Fruit fly (Drosophila melanogaster) whole organism, adult: ENCODE results near the gene CG4194.
A peak's percentile ranks its signal among the peaks of the same experiment; 100 is the strongest.

ENCODE experiments used
- CG11617 ChIP-seq: fragments of 200-800 bp; sonication (Bioruptor generic); optimal IDR thresholded peaks from 2 replicates; lab custom pipeline; 2017; ENCODE audit warnings: mild to moderate bottlenecking, missing biosample characterization, missing genetic modification reagents, missing genetic modification characterization
- CG12768 ChIP-seq: fragments of 200-800 bp; sonication (Bioruptor generic); optimal IDR thresholded peaks from 2 replicates; lab custom pipeline; 2017; ENCODE audit warnings: missing biosample characterization, missing genetic modification characterization, mild to moderate bottlenecking, moderate library complexity, missing genetic modification reagents
- CG14711 ChIP-seq: fragments of 200-800 bp; sonication (Bioruptor generic); optimal IDR thresholded peaks from 2 replicates; lab custom pipeline; 2018; ENCODE audit warnings: missing biosample characterization, mild to moderate bottlenecking, missing genetic modification characterization, moderate library complexity
- CG1620 ChIP-seq: fragments of 200-800 bp; sonication (Bioruptor generic); optimal IDR thresholded peaks from 2 replicates; lab custom pipeline; 2016; ENCODE audit warnings: missing biosample characterization, missing genetic modification characterization
- CG33017 ChIP-seq: fragments of 200-800 bp; sonication (Bioruptor generic); optimal IDR thresholded peaks from 2 replicates; lab custom pipeline; 2018; ENCODE audit warnings: missing biosample characterization, mild to moderate bottlenecking, missing genetic modification characterization, moderate library complexity
- CG5204 ChIP-seq: fragments of 200-800 bp; sonication (Bioruptor generic); optimal IDR thresholded peaks from 2 replicates; lab custom pipeline; 2016; ENCODE audit warnings: missing biosample characterization, missing genetic modification characterization
- CG7045 ChIP-seq: fragments of 200-800 bp; sonication (Bioruptor generic); optimal IDR thresholded peaks from 2 replicates; lab custom pipeline; 2017; ENCODE audit warnings: missing biosample characterization, mild to moderate bottlenecking, missing genetic modification characterization
- CG7101 ChIP-seq: fragments of 200-800 bp; sonication (Bioruptor generic); optimal IDR thresholded peaks from 2 replicates; lab custom pipeline; 2018; ENCODE audit warnings: missing biosample characterization, mild to moderate bottlenecking, missing genetic modification characterization, moderate library complexity
- Clk ChIP-seq: fragments of 200-800 bp; sonication (Bioruptor generic); optimal IDR thresholded peaks from 2 replicates; lab custom pipeline; 2017; ENCODE audit warnings: missing biosample characterization, missing genetic modification characterization
- Crg-1 ChIP-seq: fragments of 200-800 bp; sonication (Bioruptor generic); optimal IDR thresholded peaks from 2 replicates; lab custom pipeline; 2016; ENCODE audit warnings: missing biosample characterization, missing genetic modification characterization
- Hr96 ChIP-seq: fragments of 200-800 bp; sonication (Bioruptor generic); optimal IDR thresholded peaks from 2 replicates; lab custom pipeline; 2016; ENCODE audit warnings: missing biosample characterization, missing genetic modification characterization
- Mnt ChIP-seq: fragments of 200-800 bp; sonication (Bioruptor generic); optimal IDR thresholded peaks from 2 replicates; lab custom pipeline; 2016; ENCODE audit warnings: missing biosample characterization, mild to moderate bottlenecking, missing genetic modification characterization
- bab1 ChIP-seq: fragments of 200-800 bp; sonication (Bioruptor generic); optimal IDR thresholded peaks from 3 replicates; lab custom pipeline; 2019; ENCODE audit warnings: missing biosample characterization, mild to moderate bottlenecking, missing genetic modification characterization, moderate library complexity
- cic ChIP-seq: fragments of 200-800 bp; sonication (Bioruptor generic); optimal IDR thresholded peaks from 2 replicates; lab custom pipeline; 2017; ENCODE audit warnings: missing biosample characterization, mild to moderate bottlenecking, missing genetic modification characterization, moderate library complexity
- cnc ChIP-seq, 2 experiments: fragments of >200 bp; optimal IDR thresholded peaks; 2 replicates each; lab custom pipeline; 2017
- kay ChIP-seq: fragments of 200-800 bp; sonication (Bioruptor generic); peaks from one replicate; lab custom pipeline; 2016; ENCODE audit warnings: missing biosample characterization, missing genetic modification characterization, borderline replicate concordance
- ovo ChIP-seq: fragments of 200-800 bp; sonication (Bioruptor generic); optimal IDR thresholded peaks from 2 replicates; lab custom pipeline; 2016; ENCODE audit warnings: missing biosample characterization, missing genetic modification characterization
- pad ChIP-seq: fragments of 200-800 bp; sonication (Bioruptor generic); optimal IDR thresholded peaks from 3 replicates; lab custom pipeline; 2017; ENCODE audit warnings: missing biosample characterization, missing genetic modification characterization, mild to moderate bottlenecking, moderate library complexity, missing genetic modification reagents
- tj ChIP-seq: fragments of 200-800 bp; sonication (Bioruptor generic); optimal IDR thresholded peaks from 3 replicates; lab custom pipeline; 2017; ENCODE audit warnings: missing biosample characterization, mild to moderate bottlenecking, missing genetic modification characterization, moderate library complexity
- toe ChIP-seq: fragments of 200-800 bp; sonication (Bioruptor generic); optimal IDR thresholded peaks from 2 replicates; lab custom pipeline; 2016; ENCODE audit warnings: missing biosample characterization, missing genetic modification characterization

CG4194 gene

dm6 chrX:2068292-2068691, at the start of gene CG4194:
TSS of gene CG4194 (plus strand) at chrX:2068592.
- TF ChIP-seq Clk (GFP tag; lab: Kevin White, UChicago): no peak
- no peak for TF ChIP-seq Hr96 (GFP tag; lab: Kevin White, UChicago)
- no peak for TF ChIP-seq bab1 (GFP tag; lab: Kevin White, UChicago)
- no peak for TF ChIP-seq Mnt (GFP tag; lab: Kevin White, UChicago)
- TF ChIP-seq CG14711 (tag; lab: Kevin White, UChicago): no peak
- TF ChIP-seq CG1620 (GFP tag; lab: Kevin White, UChicago): no peak
- no peak for TF ChIP-seq CG33017
- no peak for TF ChIP-seq cnc (optimal IDR thresholded peaks at IDR 0.05; lab: Kevin White, UChicago)
- no peak for TF ChIP-seq CG11617 (GFP tag; lab: Kevin White, UChicago)
- TF ChIP-seq pad: no peak
- TF ChIP-seq kay (GFP tag; lab: Kevin White, UChicago): no peak
- TF ChIP-seq toe (GFP tag; lab: Kevin White, UChicago): no peak
- TF ChIP-seq Crg-1 (GFP tag; lab: Kevin White, UChicago): no peak
- no peak for TF ChIP-seq CG12768 (GFP tag; lab: Kevin White, UChicago)
- no peak for TF ChIP-seq CG7101 (tag; lab: Kevin White, UChicago)
- no peak for TF ChIP-seq ovo
- no peak for TF ChIP-seq CG7045

- TF ChIP-seq CG1620 (GFP tag; lab: Kevin White, UChicago) (no peak), CG14711 (tag; lab: Kevin White, UChicago) (no peak), Crg-1 (GFP tag; lab: Kevin White, UChicago) (no peak), pad (no peak), ovo (no peak), Clk (GFP tag; lab: Kevin White, UChicago) (no peak), CG11617 (GFP tag; lab: Kevin White, UChicago) (no peak), CG7101 (tag; lab: Kevin White, UChicago) (no peak)
Measured at dm6 chrX:2024819-2025218, 43.6 kb upstream of the CG4194 start.

dm6 chrX:2031308-2031707, 37.1 kb upstream of the CG4194 start:
- TF ChIP-seq kay (GFP tag; lab: Kevin White, UChicago): no peak
- TF ChIP-seq tj: peak; percentile 92

dm6 chrX:2032160-2032801, 36.1 kb upstream of the CG4194 start:
- TF ChIP-seq cnc (optimal IDR thresholded peaks at IDR 0.05; lab: Kevin White, UChicago) (no peak), toe (GFP tag; lab: Kevin White, UChicago) (no peak), pad (no peak), Clk (GFP tag; lab: Kevin White, UChicago) (no peak), CG7101 (tag; lab: Kevin White, UChicago) (no peak), tj (no peak), CG12768 (GFP tag; lab: Kevin White, UChicago) (no peak), bab1 (GFP tag; lab: Kevin White, UChicago) (no peak)

dm6 chrX:2032821-2033436, 35.5 kb upstream of the CG4194 start:
- TF ChIP-seq CG14711 (tag; lab: Kevin White, UChicago): peak; percentile 66
- no peak for TF ChIP-seq CG7101 (tag; lab: Kevin White, UChicago)
- TF ChIP-seq tj: peak; percentile 25
- TF ChIP-seq pad: peak; percentile 35
- no peak for TF ChIP-seq CG7045
- no peak for TF ChIP-seq Crg-1 (GFP tag; lab: Kevin White, UChicago)
- no peak for TF ChIP-seq CG33017
- no peak for TF ChIP-seq toe (GFP tag; lab: Kevin White, UChicago)
- TF ChIP-seq Clk (GFP tag; lab: Kevin White, UChicago): no peak

dm6 chrX:2036383-2036782, 32.0 kb upstream of the CG4194 start:
- TF ChIP-seq cnc (optimal IDR thresholded peaks at IDR 0.05; lab: Kevin White, UChicago): no peak
- TF ChIP-seq tj: no peak
- no peak for TF ChIP-seq bab1 (GFP tag; lab: Kevin White, UChicago)
- no peak for TF ChIP-seq pad
- no peak for TF ChIP-seq ovo
- no peak for TF ChIP-seq cic (GFP tag; lab: Kevin White, UChicago)
- no peak for TF ChIP-seq CG5204 (GFP tag; lab: Kevin White, UChicago)

dm6 chrX:2036800-2037488, 31.4 kb upstream of the CG4194 start:
- TF ChIP-seq tj (no peak), Crg-1 (GFP tag; lab: Kevin White, UChicago) (no peak), CG11617 (GFP tag; lab: Kevin White, UChicago) (no peak), Hr96 (GFP tag; lab: Kevin White, UChicago) (no peak), CG7101 (tag; lab: Kevin White, UChicago) (no peak), Clk (GFP tag; lab: Kevin White, UChicago) (no peak), CG7045 (no peak), CG1620 (GFP tag; lab: Kevin White, UChicago) (no peak), Mnt (GFP tag; lab: Kevin White, UChicago) (no peak), CG12768 (GFP tag; lab: Kevin White, UChicago) (no peak), kay (GFP tag; lab: Kevin White, UChicago) (no peak), ovo (no peak), CG33017 (no peak), cnc (optimal IDR thresholded peaks at IDR 0.05; lab: Kevin White, UChicago) (no peak), CG5204 (GFP tag; lab: Kevin White, UChicago) (no peak)
